Worm (Caenorhabditis elegans) whole organism, late embryonic: ENCODE data around the gene bar-1.

Source experiments
- K09A11.1 ChIP-seq: sonication (generic microtip); optimal IDR thresholded peaks from 2 replicates; lab custom pipeline; 2017; ENCODE audit warnings: antibody characterized with exemption, mild to moderate bottlenecking, missing genetic modification characterization, missing compliant biosample characterization; ENCODE audit not compliant: insufficient read depth
- Y22D7AL.16 ChIP-seq: sonication (generic microtip); optimal IDR thresholded peaks from 2 replicates; lab custom pipeline; 2016; ENCODE audit warnings: missing genetic modification characterization, missing compliant biosample characterization
- ahr-1 ChIP-seq: sonication (generic microtip); optimal IDR thresholded peaks from 2 replicates; lab custom pipeline; 2016; ENCODE audit warnings: missing genetic modification characterization, missing compliant biosample characterization
- ama-1 ChIP-seq: fragments of 150-350 bp; optimal IDR thresholded peaks from 2 replicates; lab custom pipeline; 2014
- ceh-14 ChIP-seq: sonication (generic microtip); optimal IDR thresholded peaks from 2 replicates; lab custom pipeline; 2016; ENCODE audit warnings: missing genotype, missing genetic modification characterization, missing compliant biosample characterization
- ceh-19 ChIP-seq: fragments of 200-800 bp; sonication (Bioruptor generic); optimal IDR thresholded peaks from 2 replicates; lab custom pipeline; 2018; ENCODE audit warnings: mild to moderate bottlenecking, missing genetic modification characterization, missing compliant biosample characterization
- ceh-2 ChIP-seq: sonication (generic microtip); optimal IDR thresholded peaks from 2 replicates; lab custom pipeline; 2016; ENCODE audit warnings: missing genotype, missing genetic modification characterization, missing compliant biosample characterization
- ceh-31 ChIP-seq: sonication (generic microtip); optimal IDR thresholded peaks from 2 replicates; lab custom pipeline; 2016; ENCODE audit warnings: missing genetic modification characterization, missing compliant biosample characterization
- ceh-34 ChIP-seq: sonication (generic microtip); optimal IDR thresholded peaks from 2 replicates; lab custom pipeline; 2016; ENCODE audit warnings: mild to moderate bottlenecking, missing genetic modification characterization, missing compliant biosample characterization
- ceh-48 ChIP-seq: sonication (generic microtip); optimal IDR thresholded peaks from 2 replicates; lab custom pipeline; 2016; ENCODE audit warnings: missing genetic modification characterization, inconsistent platforms, missing compliant biosample characterization
- ceh-9 ChIP-seq: sonication (generic microtip); optimal IDR thresholded peaks from 2 replicates; lab custom pipeline; 2016; ENCODE audit warnings: mild to moderate bottlenecking, missing genetic modification characterization, inconsistent platforms, missing compliant biosample characterization
- che-1 ChIP-seq: sonication (generic microtip); optimal IDR thresholded peaks from 2 replicates; lab custom pipeline; 2016; ENCODE audit warnings: mild to moderate bottlenecking, missing genetic modification characterization, missing compliant biosample characterization
- elt-2 ChIP-seq: sonication (generic microtip); optimal IDR thresholded peaks from 2 replicates; lab custom pipeline; 2016; ENCODE audit warnings: missing genetic modification reagents, missing genetic modification characterization, missing compliant biosample characterization
- eyg-1 ChIP-seq: sonication (generic microtip); optimal IDR thresholded peaks from 2 replicates; lab custom pipeline; 2016; ENCODE audit warnings: missing genotype, missing genetic modification characterization, missing compliant biosample characterization
- fkh-10 ChIP-seq: fragments of 150-350 bp; optimal IDR thresholded peaks from 2 replicates; lab custom pipeline; 2014; ENCODE audit warnings: missing biosample characterization, missing genetic modification reagents, missing genetic modification characterization
- hlh-13 ChIP-seq: fragments of 200-800 bp; sonication (Bioruptor generic); optimal IDR thresholded peaks from 2 replicates; lab custom pipeline; 2018; ENCODE audit warnings: mild to moderate bottlenecking, missing genetic modification characterization, missing compliant biosample characterization
- hlh-30 ChIP-seq: sonication (generic microtip); optimal IDR thresholded peaks from 2 replicates; lab custom pipeline; 2017; ENCODE audit warnings: antibody characterized with exemption, missing genetic modification characterization, missing compliant biosample characterization; ENCODE audit not compliant: insufficient read depth
- hlh-6 ChIP-seq: sonication (generic microtip); optimal IDR thresholded peaks from 2 replicates; lab custom pipeline; 2016; ENCODE audit warnings: missing genotype, missing genetic modification characterization, missing compliant biosample characterization
- hlh-8 ChIP-seq: sonication (generic microtip); optimal IDR thresholded peaks from 2 replicates; lab custom pipeline; 2016; ENCODE audit warnings: missing genotype, missing genetic modification characterization, missing compliant biosample characterization
- lim-6 ChIP-seq: sonication (generic microtip); optimal IDR thresholded peaks from 2 replicates; lab custom pipeline; 2016; ENCODE audit warnings: missing genetic modification characterization, missing compliant biosample characterization
- lin-11 ChIP-seq: fragments of 200-800 bp; sonication (Bioruptor generic); optimal IDR thresholded peaks from 2 replicates; lab custom pipeline; 2018; ENCODE audit warnings: mild to moderate bottlenecking, missing genetic modification characterization, missing compliant biosample characterization
- nhr-11 ChIP-seq: fragments of 150-350 bp; optimal IDR thresholded peaks from 2 replicates; lab custom pipeline; 2014; ENCODE audit warnings: missing biosample characterization, missing genetic modification characterization
- nhr-232 ChIP-seq: sonication (generic microtip); optimal IDR thresholded peaks from 2 replicates; lab custom pipeline; 2016; ENCODE audit warnings: missing genetic modification characterization, missing compliant biosample characterization
- npax-4 ChIP-seq: sonication (generic microtip); optimal IDR thresholded peaks from 2 replicates; lab custom pipeline; 2016; ENCODE audit warnings: missing genetic modification characterization, missing compliant biosample characterization
- pax-1 ChIP-seq: fragments of 150-350 bp; optimal IDR thresholded peaks from 2 replicates; lab custom pipeline; 2014; ENCODE audit warnings: missing biosample characterization, missing genetic modification characterization
- pha-2 ChIP-seq: sonication (generic microtip); optimal IDR thresholded peaks from 2 replicates; lab custom pipeline; 2017; ENCODE audit warnings: mild to moderate bottlenecking, missing genetic modification characterization, missing compliant biosample characterization
- pqm-1 ChIP-seq: sonication (generic microtip); optimal IDR thresholded peaks from 2 replicates; lab custom pipeline; 2016; ENCODE audit warnings: missing genetic modification characterization, missing compliant biosample characterization
- sox-2 ChIP-seq: fragments of 200-800 bp; sonication (Bioruptor generic); IDR thresholded peaks from 2 replicates; pipeline ENCODE4 v1.3.6; 2022; ENCODE audit warnings: missing genetic modification reagents, missing genetic modification characterization, missing compliant biosample characterization
- sox-4 ChIP-seq: sonication (generic microtip); optimal IDR thresholded peaks from 2 replicates; lab custom pipeline; 2017; ENCODE audit warnings: mild to moderate bottlenecking, missing genetic modification characterization, inconsistent platforms, missing compliant biosample characterization
- tbx-7 ChIP-seq: sonication (generic microtip); optimal IDR thresholded peaks from 2 replicates; lab custom pipeline; 2016; ENCODE audit warnings: missing genotype, missing genetic modification characterization, missing compliant biosample characterization
- ttx-3 ChIP-seq: sonication (generic microtip); optimal IDR thresholded peaks from 2 replicates; lab custom pipeline; 2016; ENCODE audit warnings: missing genetic modification reagents, missing genetic modification characterization, missing compliant biosample characterization
- unc-55 ChIP-seq: sonication (generic microtip); optimal IDR thresholded peaks from 2 replicates; lab custom pipeline; 2017; ENCODE audit warnings: missing biosample characterization, missing genetic modification reagents, missing genetic modification characterization
- zip-5 ChIP-seq: sonication (generic microtip); optimal IDR thresholded peaks from 2 replicates; lab custom pipeline; 2016; ENCODE audit warnings: missing genetic modification characterization, missing compliant biosample characterization

Gene bar-1

ce11 chrX:7209151-7209550, 38.7 kb upstream of the bar-1 start:
- TF ChIP-seq ceh-34 (no peak), ceh-31 (tag; lab: Kevin White, UChicago) (peak; percentile 22)

- no peak for TF ChIP-seq hlh-8 (tag; lab: Kevin White, UChicago)
- TF ChIP-seq nhr-11 (tag; lab: Kevin White, UChicago), result no peak
- TF ChIP-seq K09A11.1 (tag; lab: Kevin White, UChicago), result no peak
- TF ChIP-seq npax-4 (tag; lab: Kevin White, UChicago), result no peak
- no peak for TF ChIP-seq ahr-1 (tag; lab: Kevin White, UChicago)
- TF ChIP-seq lin-11 (tag; lab: Kevin White, UChicago), result no peak
- no peak for TF ChIP-seq nhr-232 (tag; lab: Kevin White, UChicago)
- no peak for TF ChIP-seq unc-55
- no peak for TF ChIP-seq hlh-6 (tag; lab: Kevin White, UChicago)
- TF ChIP-seq ceh-19 (GFP tag; lab: Kevin White, UChicago), result no peak
- no peak for TF ChIP-seq elt-2
- no peak for TF ChIP-seq lim-6
- no peak for TF ChIP-seq ceh-48 (tag; lab: Kevin White, UChicago)
- TF ChIP-seq hlh-13 (GFP tag; lab: Kevin White, UChicago), result no peak
- no peak for TF ChIP-seq ama-1 (lab: Kevin White, UChicago)
- TF ChIP-seq pha-2, result no peak
- no peak for TF ChIP-seq ceh-31 (tag; lab: Kevin White, UChicago)
- TF ChIP-seq ceh-14 (tag; lab: Kevin White, UChicago), result no peak
Observed at ce11 chrX:7206419-7206818, 36.0 kb upstream of the bar-1 start, which contains the start of gene ZK867.2. TSS of gene ZK867.2 (plus strand) at chrX:7206719.

DNA sequence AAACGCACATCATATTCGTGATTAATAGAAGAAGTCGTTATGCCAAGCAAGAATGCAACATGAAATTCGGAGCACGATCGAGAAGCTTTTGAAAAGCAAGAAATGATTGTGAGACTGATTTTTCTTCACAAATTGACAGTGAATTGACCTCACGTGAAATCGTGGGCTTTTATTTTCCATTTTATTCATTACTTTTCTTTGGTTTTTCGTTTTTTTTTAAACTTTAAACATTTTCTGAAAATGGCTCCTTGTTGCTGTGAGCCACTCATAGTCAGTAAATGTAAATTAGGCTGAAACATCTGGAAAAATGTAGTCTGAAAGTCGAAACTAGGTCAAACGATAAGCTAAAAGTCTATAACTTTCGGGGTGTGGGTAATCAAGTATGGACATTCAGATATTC, 34.8 kb upstream of the bar-1 start, which contains the start of gene C55B6.5:
C55B6.5 (minus strand) TSS at position 101 of the 400 bp plus-strand sequence.
- TF ChIP-seq pqm-1 (tag; lab: Kevin White, UChicago), result no peak
- TF ChIP-seq ttx-3 (tag; lab: Kevin White, UChicago), result no peak
- no peak for TF ChIP-seq ceh-2 (tag; lab: Kevin White, UChicago)
- TF ChIP-seq sox-4 (tag; lab: Kevin White, UChicago), result no peak
- TF ChIP-seq nhr-232 (tag; lab: Kevin White, UChicago), result no peak
- no peak for TF ChIP-seq ceh-9
- no peak for TF ChIP-seq pax-1 (tag; lab: Kevin White, UChicago)
- no peak for TF ChIP-seq ceh-14 (tag; lab: Kevin White, UChicago)
- no peak for TF ChIP-seq sox-2 (GFP tag; lab: Robert Waterston, UW)
- TF ChIP-seq zip-5, result no peak
- TF ChIP-seq Y22D7AL.16 (tag; lab: Kevin White, UChicago), result no peak
- no peak for TF ChIP-seq eyg-1 (tag; lab: Kevin White, UChicago)
- TF ChIP-seq fkh-10, result no peak
- no peak for TF ChIP-seq tbx-7 (tag; lab: Kevin White, UChicago)
- no peak for TF ChIP-seq hlh-6 (tag; lab: Kevin White, UChicago)

- TF ChIP-seq hlh-30 (tag; lab: Kevin White, UChicago) (no peak), ceh-9 (no peak), ttx-3 (tag; lab: Kevin White, UChicago) (no peak), lin-11 (tag; lab: Kevin White, UChicago) (no peak)
Observed at ce11 chrX:7204175-7204574, 33.8 kb upstream of the bar-1 start.

DNA sequence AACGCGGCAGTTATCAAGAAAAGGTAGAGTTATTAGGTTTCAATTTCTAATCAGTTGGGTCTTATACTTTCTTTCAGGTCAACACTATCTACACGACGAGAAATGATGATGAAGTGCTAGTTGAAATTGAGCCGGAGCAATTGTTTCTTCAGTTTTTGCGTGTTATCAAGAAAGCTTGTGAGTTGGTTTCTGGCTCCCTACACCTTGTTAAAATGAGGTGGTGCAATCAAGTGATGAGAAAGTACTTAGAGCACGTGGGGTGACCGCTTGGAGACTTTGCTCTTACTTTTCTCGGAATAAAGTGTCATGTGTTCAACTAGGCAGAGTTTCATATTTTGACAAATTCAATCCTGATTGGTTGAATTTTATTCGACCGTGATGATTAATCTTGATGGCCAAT, 30.1 kb upstream of the bar-1 start:
- TF ChIP-seq che-1 (tag; lab: Kevin White, UChicago), result no peak
